Worm (Caenorhabditis elegans): ENCODE data around the gene trr-1.

DNA sequence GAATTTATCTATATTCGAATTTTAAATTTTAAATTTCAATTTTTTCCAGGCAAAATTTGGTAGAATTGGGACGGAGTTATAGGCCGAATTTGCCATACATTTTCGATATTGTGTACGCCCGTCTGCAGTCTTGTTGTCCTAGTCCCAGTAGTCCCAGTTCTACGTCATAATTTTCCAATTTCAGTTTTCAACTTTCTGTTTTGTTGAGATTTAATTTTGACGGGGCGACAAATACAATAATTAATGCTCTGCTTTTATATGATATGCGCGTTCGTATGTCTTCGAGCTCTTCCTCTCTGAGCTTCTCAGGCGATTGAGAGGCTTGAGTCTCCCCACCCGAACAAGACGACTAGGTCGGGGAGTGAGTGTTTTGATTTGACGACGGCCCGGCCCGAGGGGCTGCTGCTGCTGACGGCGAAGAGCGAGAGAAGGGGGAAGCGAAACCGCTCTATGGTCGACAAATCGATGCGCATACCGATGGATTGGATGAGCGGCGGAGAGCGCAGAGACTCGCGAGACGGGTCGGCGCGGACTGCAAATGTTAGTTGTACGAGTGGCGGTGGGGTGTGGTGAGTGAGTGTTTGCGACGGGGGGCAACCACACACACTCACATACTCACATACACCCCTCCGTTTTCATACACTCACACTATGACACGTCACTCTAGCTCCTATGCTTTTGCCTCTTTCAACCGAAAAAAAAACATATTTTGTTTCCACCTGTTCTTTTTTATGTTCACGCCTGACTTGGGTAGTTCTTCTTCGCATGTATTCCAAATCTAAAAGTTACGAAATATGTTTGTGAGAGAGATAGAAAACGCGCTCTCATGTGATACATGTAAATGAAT lies 40.8 kb downstream of the trr-1 start:
- TF ChIP-seq flt-1 (GFP tag; IDR thresholded peaks at IDR 0.05) (peak; percentile 57), hmbx-1 (tag; optimal IDR thresholded peaks at IDR 0.05) (no peak), hmg-4 (GFP tag; optimal IDR thresholded peaks at IDR 0.05) (peak; percentile 92), scrt-1 (GFP tag; IDR thresholded peaks at IDR 0.05) (peak; percentile 58; the same call in 1 of the 2 replicates), sea-1 (GFP tag; conservative IDR thresholded peaks at IDR 0.05) (peak; percentile 70)

All from whole organism, early embryonic.